Fruit fly (Drosophila melanogaster): ENCODE data around the gene Blos2.

Gene Blos2

DNA sequence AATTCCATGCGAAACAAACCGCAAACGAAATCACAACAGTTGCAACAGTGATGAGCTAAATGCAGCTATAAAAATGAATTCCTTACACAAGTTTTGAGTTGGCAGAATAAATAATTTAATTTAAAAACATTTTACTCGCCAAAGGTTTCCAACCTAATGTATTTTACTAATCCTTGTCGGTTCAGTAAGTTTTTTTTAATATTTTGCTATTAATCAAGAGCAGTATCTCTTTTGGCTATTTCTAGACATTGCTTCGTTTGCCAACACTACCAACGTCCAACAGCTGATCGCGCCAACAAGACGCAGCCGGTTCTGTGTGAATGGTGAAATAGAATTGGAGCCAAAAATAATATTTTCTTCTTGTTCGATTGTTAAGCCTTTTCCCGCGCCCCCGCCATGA is 3.3 kb downstream of the Blos2 start, which contains the start of the genes CG32075, CG45101 and SuUR (continued):
- TF ChIP-seq CG8765 (GFP tag; IDR thresholded peaks at IDR 0.05) (peak; percentile 75), MTF-1 (GFP tag; optimal IDR thresholded peaks at IDR 0.05; ENCODE audit: borderline replicate concordance) (no peak), NC2β (GFP tag; optimal IDR thresholded peaks at IDR 0.05) (peak; percentile 86), CG12219 (GFP tag; optimal IDR thresholded peaks at IDR 0.05) (peak; percentile 57), Poxn (GFP tag; IDR thresholded peaks at IDR 0.05) (peak; percentile 34; the same call in 1 of the 2 replicates), CG3163 (GFP tag; optimal IDR thresholded peaks at IDR 0.05) (peak; percentile 71), Neu2 (GFP tag; optimal IDR thresholded peaks at IDR 0.05; ENCODE audit: borderline replicate concordance) (no peak), Sin3A (optimal IDR thresholded peaks at IDR 0.05) (peak; percentile 75), fd64A (GFP tag; optimal IDR thresholded peaks at IDR 0.05) (no peak), CG30431 (GFP tag; optimal IDR thresholded peaks at IDR 0.05) (peak; percentile 81), zfh1 (GFP tag; IDR thresholded peaks at IDR 0.05) (peak; percentile 92), BEAF-32 (GFP tag; optimal IDR thresholded peaks at IDR 0.05) (peak; percentile 39), CG7839 (tag; optimal IDR thresholded peaks at IDR 0.05) (peak; percentile 91), peb (GFP tag; IDR thresholded peaks at IDR 0.05) (peak; percentile 87), Bteb2 (GFP tag; optimal IDR thresholded peaks at IDR 0.05) (peak; percentile 87), E2f1 (GFP tag; IDR thresholded peaks at IDR 0.05) (peak; percentile 90), ken (GFP tag; IDR thresholded peaks at IDR 0.05) (peak; percentile 89), Doc3 (GFP tag; IDR thresholded peaks at IDR 0.05; ENCODE audit: partially characterized antibody) (no peak), CG31441 (GFP tag; IDR thresholded peaks at IDR 0.05) (peak; percentile 68), wor (GFP tag; IDR thresholded peaks at IDR 0.05) (peak; percentile 74), fd96Cb (tag; optimal IDR thresholded peaks at IDR 0.05) (peak; percentile 83), CG18011 (GFP tag; optimal IDR thresholded peaks at IDR 0.05) (peak; percentile 82), repo (GFP tag; optimal IDR thresholded peaks at IDR 0.05) (peak; percentile 83), CG32767 (GFP tag; IDR thresholded peaks at IDR 0.05) (peak; percentile 80), sisA (GFP tag; IDR thresholded peaks at IDR 0.05) (peak; percentile 92), CG18476 (GFP tag; optimal IDR thresholded peaks at IDR 0.05) (peak; percentile 82), CG11398 (GFP tag; optimal IDR thresholded peaks at IDR 0.05) (peak; percentile 46), HLH54F (GFP tag; optimal IDR thresholded peaks at IDR 0.05) (peak; percentile 92), CG42726 (GFP tag; IDR thresholded peaks at IDR 0.05; ENCODE audit: partially characterized antibody) (no peak), Med (GFP tag) (peak; percentile 99), CG1602 (GFP tag; optimal IDR thresholded peaks at IDR 0.05) (peak; percentile 92), CG30020 (tag; optimal IDR thresholded peaks at IDR 0.05) (peak; percentile 61), CG2889 (GFP tag; IDR thresholded peaks at IDR 0.05) (peak; percentile 83), CG13775 (GFP tag; optimal IDR thresholded peaks at IDR 0.05) (peak; percentile 93), lbe (GFP tag; optimal IDR thresholded peaks at IDR 0.05) (peak; percentile 73), tio (GFP tag; optimal IDR thresholded peaks at IDR 0.05) (peak; percentile 85), CG8089 (GFP tag; optimal IDR thresholded peaks at IDR 0.05) (peak; percentile 75), ind (GFP tag; optimal IDR thresholded peaks at IDR 0.05) (peak; percentile 89), tna (GFP tag; IDR thresholded peaks at IDR 0.05; ENCODE audit: partially characterized antibody) (no peak), CG13624 (GFP tag; optimal IDR thresholded peaks at IDR 0.05) (peak; percentile 93), phol (tag; optimal IDR thresholded peaks at IDR 0.05) (peak; percentile 90), ato (GFP tag; IDR thresholded peaks at IDR 0.05; ENCODE audit: partially characterized antibody) (no peak), tup (GFP tag; optimal IDR thresholded peaks at IDR 0.05) (peak; percentile 75), pho (GFP tag; optimal IDR thresholded peaks at IDR 0.05) (peak; percentile 93), Pdp1 (GFP tag; optimal IDR thresholded peaks at IDR 0.05) (peak; percentile 87 to 90), kah (GFP tag; optimal IDR thresholded peaks at IDR 0.05) (peak; percentile 32), CG5953 (GFP tag; IDR thresholded peaks at IDR 0.05) (peak; percentile 62), CG12659 (GFP tag; optimal IDR thresholded peaks at IDR 0.05) (peak; percentile 94), rib (GFP tag; IDR thresholded peaks at IDR 0.05) (peak; percentile 74), CG43689 (GFP tag; IDR thresholded peaks at IDR 0.05) (peak; percentile 50; the same call in 1 of the 2 replicates), Scr (GFP tag; IDR thresholded peaks at IDR 0.05; ENCODE audit: partially characterized antibody) (no peak)
